Fruit fly (Drosophila melanogaster) whole organism, embryonic: ENCODE results near the gene trbd.
A peak's percentile ranks its signal among the peaks of the same experiment; 100 is the strongest.

Source experiments
- Aef1 ChIP-seq: fragments of 200-800 bp; sonication (Bioruptor generic); IDR thresholded peaks from 3 replicates; pipeline ENCODE4 v1.3.6; 2022; ENCODE audit warnings: missing biosample characterization, missing genetic modification characterization
- BEAF-32 ChIP-seq: fragments of 200-800 bp; sonication (Bioruptor generic); optimal IDR thresholded peaks from 3 replicates; lab custom pipeline; 2017; ENCODE audit warnings: missing biosample characterization, missing genetic modification characterization, mild to moderate bottlenecking, moderate library complexity, missing genetic modification reagents
- CG11696 ChIP-seq: fragments of 200-800 bp; sonication (Bioruptor generic); IDR thresholded peaks from 2 replicates; pipeline ENCODE4 v1.3.6; 2022; ENCODE audit warnings: missing biosample characterization, missing genetic modification characterization
- CG12104 ChIP-seq: fragments of 200-800 bp; sonication (Bioruptor generic); optimal IDR thresholded peaks from 3 replicates; lab custom pipeline; 2016; ENCODE audit warnings: missing biosample characterization, missing genetic modification characterization
- CG12659 ChIP-seq: fragments of 200-800 bp; sonication (Bioruptor generic); optimal IDR thresholded peaks from 3 replicates; lab custom pipeline; 2017; ENCODE audit warnings: mild to moderate bottlenecking, missing biosample characterization, missing genetic modification reagents, missing genetic modification characterization
- CG14710 ChIP-seq: fragments of 200-800 bp; sonication (Bioruptor generic); optimal IDR thresholded peaks from 3 replicates; lab custom pipeline; 2019; ENCODE audit warnings: missing biosample characterization, mild to moderate bottlenecking, missing genetic modification characterization, moderate library complexity
- CG15479 ChIP-seq: fragments of 200-800 bp; sonication (Bioruptor generic); optimal IDR thresholded peaks from 3 replicates; lab custom pipeline; 2019; ENCODE audit warnings: missing biosample characterization, mild to moderate bottlenecking, missing genetic modification characterization, moderate library complexity
- CG1602 ChIP-seq: fragments of 200-800 bp; sonication (Bioruptor generic); optimal IDR thresholded peaks from 3 replicates; lab custom pipeline; 2016; ENCODE audit warnings: missing biosample characterization, missing genetic modification characterization
- CG16813 ChIP-seq: fragments of 200-800 bp; sonication (Bioruptor generic); IDR thresholded peaks from 3 replicates; pipeline ENCODE4 v1.3.6; 2022; ENCODE audit warnings: missing biosample characterization, missing genetic modification characterization; ENCODE audit not compliant: partially characterized antibody
- CG17186 ChIP-seq: fragments of 200-800 bp; sonication (Bioruptor generic); optimal IDR thresholded peaks from 3 replicates; lab custom pipeline; 2017; ENCODE audit warnings: missing biosample characterization, missing genetic modification reagents, missing genetic modification characterization
- CG18262 ChIP-seq: fragments of 200-800 bp; optimal IDR thresholded peaks from 3 replicates; lab custom pipeline; 2019; ENCODE audit warnings: missing biosample characterization, mild to moderate bottlenecking, missing genetic modification characterization, moderate library complexity
- CG18476 ChIP-seq: fragments of 200-800 bp; sonication (Bioruptor generic); optimal IDR thresholded peaks from 2 replicates; lab custom pipeline; 2016; ENCODE audit warnings: missing biosample characterization, mild to moderate bottlenecking, missing genetic modification characterization
- CG2116 ChIP-seq: fragments of 200-800 bp; sonication (Bioruptor generic); optimal IDR thresholded peaks from 3 replicates; lab custom pipeline; 2018; ENCODE audit warnings: missing biosample characterization, mild to moderate bottlenecking, missing genetic modification characterization
- CG2889 ChIP-seq: fragments of 200-800 bp; sonication (Bioruptor generic); IDR thresholded peaks from 3 replicates; pipeline ENCODE4 v1.3.6; 2022; ENCODE audit warnings: missing biosample characterization, missing genetic modification characterization
- CG3281 ChIP-seq: fragments of 200-800 bp; sonication (Bioruptor generic); optimal IDR thresholded peaks from 3 replicates; lab custom pipeline; 2017; ENCODE audit warnings: missing biosample characterization, mild to moderate bottlenecking, missing genetic modification characterization
- CG43689 ChIP-seq: fragments of 200-800 bp; sonication (Bioruptor generic); IDR thresholded peaks from 2 replicates; pipeline ENCODE4 v1.3.6; 2022; ENCODE audit warnings: missing biosample characterization, missing genetic modification characterization
- CG6654 ChIP-seq: fragments of 200-800 bp; sonication (Bioruptor generic); optimal IDR thresholded peaks from 2 replicates; lab custom pipeline; 2017; ENCODE audit warnings: missing biosample characterization, mild to moderate bottlenecking, missing genetic modification characterization
- CG6765 ChIP-seq: fragments of 200-800 bp; sonication (Bioruptor generic); optimal IDR thresholded peaks from 3 replicates; lab custom pipeline; 2017; ENCODE audit warnings: missing biosample characterization, mild to moderate bottlenecking, missing genetic modification characterization
- CG7963 ChIP-seq: fragments of 200-800 bp; sonication (Bioruptor generic); IDR thresholded peaks from 3 replicates; pipeline ENCODE4 v1.3.6; 2022; ENCODE audit warnings: missing biosample characterization, missing genetic modification characterization; ENCODE audit not compliant: partially characterized antibody
- CG9437 ChIP-seq: fragments of 200-800 bp; sonication (Bioruptor generic); optimal IDR thresholded peaks from 2 replicates; lab custom pipeline; 2018; ENCODE audit warnings: missing biosample characterization, mild to moderate bottlenecking, missing genetic modification characterization
- Chrac-16 ChIP-seq: fragments of 200-800 bp; sonication (Bioruptor generic); optimal IDR thresholded peaks from 3 replicates; lab custom pipeline; 2016; ENCODE audit warnings: missing biosample characterization, missing genetic modification characterization
- Fer1 ChIP-seq: fragments of 200-800 bp; sonication (Bioruptor generic); optimal IDR thresholded peaks from 2 replicates; lab custom pipeline; 2017; ENCODE audit warnings: missing biosample characterization, mild to moderate bottlenecking, missing genetic modification characterization
- Hmx ChIP-seq: fragments of 200-800 bp; sonication (Bioruptor generic); optimal IDR thresholded peaks from 2 replicates; lab custom pipeline; 2016; ENCODE audit warnings: missing biosample characterization, missing genetic modification characterization
- Opbp ChIP-seq: fragments of 200-800 bp; sonication (Bioruptor generic); IDR thresholded peaks from 3 replicates; pipeline ENCODE4 v1.3.6; 2022; ENCODE audit warnings: missing biosample characterization, missing genetic modification characterization; ENCODE audit not compliant: partially characterized antibody
- Scr ChIP-seq: fragments of 200-800 bp; sonication (Bioruptor generic); IDR thresholded peaks from 2 replicates; pipeline ENCODE4 v1.3.6; 2022; ENCODE audit warnings: missing biosample characterization, missing genetic modification characterization; ENCODE audit not compliant: partially characterized antibody
- Ssrp ChIP-seq: fragments of 200-800 bp; sonication (Bioruptor generic); optimal IDR thresholded peaks from 2 replicates; lab custom pipeline; 2018; ENCODE audit warnings: missing biosample characterization, mild to moderate bottlenecking, missing genetic modification characterization, moderate library complexity
- Xbp1 ChIP-seq: fragments of 200-800 bp; sonication (Bioruptor generic); optimal IDR thresholded peaks from 3 replicates; lab custom pipeline; 2016; ENCODE audit warnings: missing biosample characterization, mild to moderate bottlenecking, missing genetic modification characterization
- amos ChIP-seq: fragments of 200-800 bp; sonication (Bioruptor generic); IDR thresholded peaks from 2 replicates; pipeline ENCODE4 v1.3.6; 2022; ENCODE audit warnings: missing biosample characterization, missing genetic modification characterization; ENCODE audit not compliant: partially characterized antibody
- bowl ChIP-seq: fragments of 200-800 bp; sonication (Bioruptor generic); IDR thresholded peaks from 2 replicates; pipeline ENCODE4 v1.3.6; 2022; ENCODE audit warnings: missing biosample characterization, missing genetic modification characterization
- cato ChIP-seq: fragments of 200-800 bp; sonication (Bioruptor generic); optimal IDR thresholded peaks from 2 replicates; lab custom pipeline; 2016; ENCODE audit warnings: missing biosample characterization, missing genetic modification characterization, borderline replicate concordance
- crc ChIP-seq: fragments of 200-800 bp; sonication (Bioruptor generic); optimal IDR thresholded peaks from 2 replicates; lab custom pipeline; 2016; ENCODE audit warnings: missing biosample characterization, missing genetic modification characterization
- dimm ChIP-seq: fragments of 200-800 bp; sonication (Bioruptor generic); IDR thresholded peaks from 2 replicates; pipeline ENCODE4 v1.3.6; 2022; ENCODE audit warnings: missing biosample characterization, missing genetic modification characterization
- en ChIP-seq: fragments of 200-800 bp; sonication (Bioruptor generic); optimal IDR thresholded peaks from 2 replicates; lab custom pipeline; 2016; ENCODE audit warnings: missing biosample characterization, missing genetic modification characterization
- gce ChIP-seq: fragments of 200-800 bp; sonication (Bioruptor generic); IDR thresholded peaks from 3 replicates; pipeline ENCODE4 v1.3.6; 2022; ENCODE audit warnings: missing biosample characterization, missing genetic modification characterization
- gro ChIP-seq: fragments of 200-800 bp; sonication (Bioruptor generic); optimal IDR thresholded peaks from 2 replicates; lab custom pipeline; 2016; ENCODE audit warnings: missing biosample characterization, missing genetic modification characterization
- hbn ChIP-seq: fragments of 200-800 bp; sonication (Bioruptor generic); IDR thresholded peaks from 2 replicates; pipeline ENCODE4 v1.3.6; 2022; ENCODE audit warnings: missing biosample characterization, missing genetic modification characterization; ENCODE audit not compliant: partially characterized antibody
- hth ChIP-seq: fragments of >200 bp; optimal IDR thresholded peaks from 2 replicates; lab custom pipeline; 2017; ENCODE audit warnings: inconsistent platforms
- lola ChIP-seq, 3 experiments: fragments of >200 bp in 2 of 3; fragments of 200-800 bp in 1 of 3; sonication (Bioruptor generic) in 1 of 3; optimal IDR thresholded peaks; 2 replicates each; lab custom pipeline; 2017 to 2019; ENCODE audit warnings: missing biosample characterization in 3 of 3, missing genetic modification characterization in 3 of 3, mild to moderate bottlenecking in 1 of 3, moderate library complexity in 1 of 3
- nmo ChIP-seq: fragments of 200-800 bp; sonication (Bioruptor generic); optimal IDR thresholded peaks from 2 replicates; lab custom pipeline; 2018; ENCODE audit warnings: missing biosample characterization, mild to moderate bottlenecking, missing genetic modification characterization, moderate library complexity
- pzg ChIP-seq: fragments of 200-800 bp; sonication (Bioruptor generic); optimal IDR thresholded peaks from 3 replicates; lab custom pipeline; 2018; ENCODE audit warnings: missing biosample characterization, mild to moderate bottlenecking, missing genetic modification characterization, moderate library complexity
- row ChIP-seq: fragments of 200-800 bp; sonication (Bioruptor generic); IDR thresholded peaks from 3 replicates; pipeline ENCODE4 v1.3.6; 2022; ENCODE audit warnings: missing biosample characterization, missing genetic modification characterization
- so ChIP-seq: fragments of 200-800 bp; sonication (Bioruptor generic); IDR thresholded peaks from 3 replicates; pipeline ENCODE4 v1.3.6; 2022; ENCODE audit warnings: missing biosample characterization, missing genetic modification characterization
- sr ChIP-seq: fragments of 200-800 bp; sonication (Bioruptor generic); IDR thresholded peaks from 3 replicates; pipeline ENCODE4 v1.3.6; 2022; ENCODE audit warnings: missing biosample characterization, missing genetic modification characterization
- tna ChIP-seq: fragments of 200-800 bp; sonication (Bioruptor generic); IDR thresholded peaks from 2 replicates; pipeline ENCODE4 v1.3.6; 2022; ENCODE audit warnings: missing biosample characterization, missing genetic modification characterization; ENCODE audit not compliant: partially characterized antibody
- tup ChIP-seq: fragments of 200-800 bp; sonication (Bioruptor generic); optimal IDR thresholded peaks from 2 replicates; lab custom pipeline; 2016; ENCODE audit warnings: missing biosample characterization, mild to moderate bottlenecking, missing genetic modification characterization, moderate library complexity
- twi ChIP-seq: fragments of 200-800 bp; optimal IDR thresholded peaks from 2 replicates; lab custom pipeline; 2019; ENCODE audit warnings: missing biosample characterization, mild to moderate bottlenecking, missing genetic modification characterization, moderate library complexity
- zen2 ChIP-seq: fragments of 200-800 bp; sonication (Bioruptor generic); IDR thresholded peaks from 3 replicates; pipeline ENCODE4 v1.3.6; 2022; ENCODE audit warnings: missing biosample characterization, missing genetic modification characterization; ENCODE audit not compliant: partially characterized antibody
- zf30C ChIP-seq: fragments of 200-800 bp; sonication (Bioruptor generic); optimal IDR thresholded peaks from 3 replicates; lab custom pipeline; 2018; ENCODE audit warnings: missing biosample characterization, mild to moderate bottlenecking, missing genetic modification characterization

Gene trbd

dm6 chr3R:9725121-9725956, 14.5 kb upstream of the trbd start, which contains the start of gene hyd (continued):
- TF ChIP-seq CG11696 (GFP tag; lab: Robert Waterston, UW) (no peak), tup (no peak), Chrac-16 (GFP tag; lab: Kevin White, UChicago) (no peak), sr (no peak), CG2116 (GFP tag; lab: Kevin White, UChicago) (peak; percentile 80), CG6765 (GFP tag; lab: Kevin White, UChicago) (no peak), tna (GFP tag; lab: Robert Waterston, UW) (peak; percentile 77), CG18476 (no peak), CG14710 (tag; lab: Kevin White, UChicago) (peak; percentile 63), gro (GFP tag; lab: Kevin White, UChicago) (no peak), BEAF-32 (GFP tag; lab: Kevin White, UChicago) (peak; percentile 92), Ssrp (no peak), en (GFP tag; lab: Kevin White, UChicago) (no peak), pzg (GFP tag; lab: Kevin White, UChicago) (peak; percentile 83), CG18262 (tag; lab: Kevin White, UChicago) (no peak), CG16813 (GFP tag; lab: Robert Waterston, UW) (peak; percentile 87), Aef1 (no peak), CG1602 (GFP tag; lab: Kevin White, UChicago) (no peak), cato (GFP tag; lab: Kevin White, UChicago) (no peak), gce (GFP tag; lab: Robert Waterston, UW) (no peak), twi (tag; lab: Kevin White, UChicago) (no peak), CG7963 (GFP tag; lab: Robert Waterston, UW) (peak; percentile 64; the same call in 2 of the 3 replicates), zf30C (GFP tag; lab: Kevin White, UChicago) (no peak), CG3281 (no peak), Fer1 (GFP tag; lab: Kevin White, UChicago) (peak; percentile 13), CG17186 (GFP tag; lab: Kevin White, UChicago) (peak; percentile 24), CG6654 (GFP tag; lab: Kevin White, UChicago) (no peak), CG43689 (GFP tag; lab: Robert Waterston, UW) (no peak), amos (GFP tag; lab: Robert Waterston, UW) (peak; percentile 90), CG15479 (GFP tag; lab: Kevin White, UChicago) (peak; percentile 56), Xbp1 (GFP tag; lab: Kevin White, UChicago) (peak; percentile 15), CG12104 (GFP tag; lab: Kevin White, UChicago) (no peak), lola (GFP tag; optimal IDR thresholded peaks at IDR 0.05; lab: Kevin White, UChicago) (no peak), Scr (GFP tag; lab: Robert Waterston, UW) (peak; percentile 88), dimm (GFP tag; lab: Robert Waterston, UW) (no peak), nmo (peak; percentile 62), crc (GFP tag; lab: Kevin White, UChicago) (no peak), CG2889 (no peak), Hmx (GFP tag; lab: Kevin White, UChicago) (no peak), Opbp (GFP tag; lab: Robert Waterston, UW) (peak; percentile 87), zen2 (GFP tag; lab: Robert Waterston, UW) (peak; percentile 66), CG9437 (GFP tag; lab: Kevin White, UChicago) (peak; percentile 83), row (GFP tag; lab: Robert Waterston, UW) (peak; percentile 48; the same call in 2 of the 3 replicates), CG12659 (GFP tag; lab: Kevin White, UChicago) (peak; percentile 77), hth (no peak), bowl (GFP tag; lab: Robert Waterston, UW) (no peak), hbn (GFP tag; lab: Robert Waterston, UW) (peak; percentile 73), so (no peak)
